Fruit fly (Drosophila melanogaster) whole organism, prepupa: ENCODE results near the gene wuho.
A peak's percentile ranks its signal among the peaks of the same experiment; 100 is the strongest.

Experiments used
- CG6854 ChIP-seq: fragments of 200-800 bp; sonication (Bioruptor generic); optimal IDR thresholded peaks from 2 replicates; lab custom pipeline; 2017; ENCODE audit warnings: missing biosample characterization, mild to moderate bottlenecking, missing genetic modification characterization
- CG7368 ChIP-seq: fragments of 200-800 bp; sonication (Bioruptor generic); optimal IDR thresholded peaks from 3 replicates; lab custom pipeline; 2016; ENCODE audit warnings: missing biosample characterization, missing genetic modification characterization
- CG9139 ChIP-seq: fragments of 200-800 bp; sonication (Bioruptor generic); optimal IDR thresholded peaks from 3 replicates; lab custom pipeline; 2017; ENCODE audit warnings: missing biosample characterization, mild to moderate bottlenecking, missing genetic modification characterization
- Lpt ChIP-seq: fragments of 200-800 bp; sonication (Bioruptor generic); optimal IDR thresholded peaks from 3 replicates; lab custom pipeline; 2016; ENCODE audit warnings: missing biosample characterization, missing genetic modification characterization
- Met ChIP-seq: fragments of 200-800 bp; sonication (Bioruptor generic); optimal IDR thresholded peaks from 3 replicates; lab custom pipeline; 2016; ENCODE audit warnings: missing biosample characterization, missing genetic modification characterization
- Smox ChIP-seq: fragments of 200-800 bp; sonication (Bioruptor generic); optimal IDR thresholded peaks from 3 replicates; lab custom pipeline; 2016; ENCODE audit warnings: missing biosample characterization, missing genetic modification characterization
- cyc ChIP-seq: fragments of 200-800 bp; sonication (Bioruptor generic); optimal IDR thresholded peaks from 3 replicates; lab custom pipeline; 2016; ENCODE audit warnings: missing biosample characterization, missing genetic modification characterization
- dsx ChIP-seq: fragments of 200-800 bp; optimal IDR thresholded peaks from 3 replicates; lab custom pipeline; 2019; ENCODE audit warnings: missing biosample characterization, mild to moderate bottlenecking, missing genetic modification characterization, moderate library complexity; ENCODE audit not compliant: poor library complexity, severe bottlenecking
- lz ChIP-seq: fragments of 200-800 bp; sonication (Bioruptor generic); optimal IDR thresholded peaks from 3 replicates; lab custom pipeline; 2016; ENCODE audit warnings: missing biosample characterization, missing genetic modification characterization
- net ChIP-seq: fragments of 200-800 bp; sonication (Bioruptor generic); optimal IDR thresholded peaks from 3 replicates; lab custom pipeline; 2016; ENCODE audit warnings: missing biosample characterization, missing genetic modification characterization
- pdm3 ChIP-seq: fragments of 200-800 bp; sonication (Bioruptor generic); optimal IDR thresholded peaks from 3 replicates; lab custom pipeline; 2016; ENCODE audit warnings: missing biosample characterization, missing genetic modification characterization
- svp ChIP-seq: fragments of 200-800 bp; sonication (Bioruptor generic); peaks from one replicate; lab custom pipeline; 2016; ENCODE audit warnings: missing biosample characterization, missing genetic modification characterization

DNA sequence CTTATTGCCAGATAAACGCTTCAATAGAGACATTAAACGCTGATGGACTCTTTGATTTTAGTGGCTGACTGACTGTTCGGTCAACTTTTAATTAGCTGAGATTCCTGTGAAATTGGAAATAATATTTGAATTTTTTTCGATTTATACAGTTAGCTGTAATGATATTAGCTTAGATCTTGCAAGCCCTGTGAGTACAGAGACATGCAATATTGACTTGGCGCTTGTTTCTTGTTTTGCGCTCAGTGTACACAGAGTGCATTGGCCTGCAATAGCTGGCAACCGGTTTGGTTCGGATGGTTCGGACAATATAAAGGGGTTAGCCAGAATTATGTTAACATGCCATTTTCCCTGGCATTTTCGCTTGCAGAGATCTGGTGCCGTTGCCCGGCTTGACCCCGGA, 17.4 kb downstream of the wuho start:
- no peak for TF ChIP-seq CG7368
- no peak for TF ChIP-seq CG6854 (GFP tag; lab: Kevin White, UChicago)
- TF ChIP-seq svp (GFP tag; lab: Kevin White, UChicago) = peak; percentile 70
- TF ChIP-seq lz (GFP tag; lab: Kevin White, UChicago) = peak; percentile 25
- peak; percentile 49 for TF ChIP-seq pdm3 (GFP tag; lab: Kevin White, UChicago)
- no peak for TF ChIP-seq CG9139 (GFP tag; lab: Kevin White, UChicago)
- peak; percentile 36 for TF ChIP-seq net
- no peak for TF ChIP-seq dsx
- peak; percentile 51 for TF ChIP-seq Lpt
- peak; percentile 63 for TF ChIP-seq Met (GFP tag; lab: Kevin White, UChicago)
- TF ChIP-seq Smox (GFP tag; lab: Kevin White, UChicago) = peak; percentile 41
- TF ChIP-seq cyc (GFP tag; lab: Kevin White, UChicago) = peak; percentile 38
